Fruit fly (Drosophila melanogaster) whole organism, embryonic: ENCODE measurements around the gene CG2129.

ENCODE experiments used
- Atf-2 ChIP-seq: fragments of 200-800 bp; sonication (Bioruptor generic); optimal IDR thresholded peaks from 2 replicates; lab custom pipeline; 2016; ENCODE audit warnings: missing biosample characterization, missing genetic modification characterization
- CG10321 ChIP-seq: fragments of 200-800 bp; sonication (Bioruptor generic); IDR thresholded peaks from 2 replicates; pipeline ENCODE4 v1.3.6; 2022; ENCODE audit warnings: missing biosample characterization, missing genetic modification characterization
- CG12071 ChIP-seq: fragments of 200-800 bp; sonication (Bioruptor generic); optimal IDR thresholded peaks from 3 replicates; lab custom pipeline; 2018; ENCODE audit warnings: missing biosample characterization, mild to moderate bottlenecking, missing genetic modification characterization
- CG1233 ChIP-seq: fragments of 200-800 bp; sonication (Bioruptor generic); optimal IDR thresholded peaks from 4 replicates; lab custom pipeline; 2018; ENCODE audit warnings: missing biosample characterization, mild to moderate bottlenecking, missing genetic modification characterization
- CG15479 ChIP-seq: fragments of 200-800 bp; sonication (Bioruptor generic); optimal IDR thresholded peaks from 3 replicates; lab custom pipeline; 2019; ENCODE audit warnings: missing biosample characterization, mild to moderate bottlenecking, missing genetic modification characterization, moderate library complexity
- CG1603 ChIP-seq: fragments of 200-800 bp; sonication (Bioruptor generic); optimal IDR thresholded peaks from 2 replicates; lab custom pipeline; 2019; ENCODE audit warnings: missing biosample characterization, mild to moderate bottlenecking, missing genetic modification characterization, moderate library complexity
- CG17612 ChIP-seq: fragments of 200-800 bp; sonication (Bioruptor generic); IDR thresholded peaks from 2 replicates; pipeline ENCODE4 v1.3.6; 2022; ENCODE audit warnings: missing biosample characterization, missing genetic modification characterization
- CG18476 ChIP-seq: fragments of 200-800 bp; sonication (Bioruptor generic); optimal IDR thresholded peaks from 2 replicates; lab custom pipeline; 2016; ENCODE audit warnings: missing biosample characterization, mild to moderate bottlenecking, missing genetic modification characterization
- CG2889 ChIP-seq: fragments of 200-800 bp; sonication (Bioruptor generic); IDR thresholded peaks from 3 replicates; pipeline ENCODE4 v1.3.6; 2022; ENCODE audit warnings: missing biosample characterization, missing genetic modification characterization
- CG31365 ChIP-seq: fragments of 200-800 bp; sonication (Bioruptor generic); optimal IDR thresholded peaks from 2 replicates; lab custom pipeline; 2018; ENCODE audit warnings: missing biosample characterization, mild to moderate bottlenecking, missing genetic modification characterization
- CG3281 ChIP-seq: fragments of 200-800 bp; sonication (Bioruptor generic); optimal IDR thresholded peaks from 3 replicates; lab custom pipeline; 2017; ENCODE audit warnings: missing biosample characterization, mild to moderate bottlenecking, missing genetic modification characterization
- CG33557 ChIP-seq: fragments of 200-800 bp; sonication (Bioruptor generic); optimal IDR thresholded peaks from 2 replicates; lab custom pipeline; 2019; ENCODE audit warnings: missing biosample characterization, mild to moderate bottlenecking, missing genetic modification characterization, moderate library complexity
- CG43689 ChIP-seq: fragments of 200-800 bp; sonication (Bioruptor generic); IDR thresholded peaks from 2 replicates; pipeline ENCODE4 v1.3.6; 2022; ENCODE audit warnings: missing biosample characterization, missing genetic modification characterization
- CG6175 ChIP-seq: fragments of 200-800 bp; sonication (Bioruptor generic); IDR thresholded peaks from 3 replicates; pipeline ENCODE4 v1.3.6; 2022; ENCODE audit warnings: missing biosample characterization, missing genetic modification characterization
- CG6683 ChIP-seq: fragments of 200-800 bp; sonication (Bioruptor generic); optimal IDR thresholded peaks from 2 replicates; lab custom pipeline; 2017; ENCODE audit warnings: missing biosample characterization, mild to moderate bottlenecking, missing genetic modification characterization, missing genetic modification reagents
- CG6765 ChIP-seq: fragments of 200-800 bp; sonication (Bioruptor generic); optimal IDR thresholded peaks from 3 replicates; lab custom pipeline; 2017; ENCODE audit warnings: missing biosample characterization, mild to moderate bottlenecking, missing genetic modification characterization
- CG7786 ChIP-seq: fragments of 200-800 bp; sonication (Bioruptor generic); optimal IDR thresholded peaks from 2 replicates; lab custom pipeline; 2016; ENCODE audit warnings: missing biosample characterization, missing genetic modification characterization
- CG8924 ChIP-seq: fragments of 200-800 bp; optimal IDR thresholded peaks from 3 replicates; lab custom pipeline; 2019; ENCODE audit warnings: missing biosample characterization, mild to moderate bottlenecking, missing genetic modification characterization, moderate library complexity
- CG9609 ChIP-seq: fragments of 200-800 bp; sonication (Bioruptor generic); optimal IDR thresholded peaks from 3 replicates; lab custom pipeline; 2016; ENCODE audit warnings: missing biosample characterization, missing genetic modification characterization
- CoRest ChIP-seq: fragments of 200-800 bp; sonication (Bioruptor generic); optimal IDR thresholded peaks from 3 replicates; lab custom pipeline; 2018; ENCODE audit warnings: missing biosample characterization, mild to moderate bottlenecking, missing genetic modification characterization, moderate library complexity
- Hey ChIP-seq: fragments of 200-800 bp; sonication (Bioruptor generic); optimal IDR thresholded peaks from 3 replicates; lab custom pipeline; 2018; ENCODE audit warnings: missing biosample characterization, mild to moderate bottlenecking, missing genetic modification characterization
- Scr ChIP-seq: fragments of 200-800 bp; sonication (Bioruptor generic); IDR thresholded peaks from 2 replicates; pipeline ENCODE4 v1.3.6; 2022; ENCODE audit warnings: missing biosample characterization, missing genetic modification characterization; ENCODE audit not compliant: partially characterized antibody
- Sry-β ChIP-seq: fragments of 200-800 bp; sonication (Bioruptor generic); optimal IDR thresholded peaks from 2 replicates; lab custom pipeline; 2018; ENCODE audit warnings: missing biosample characterization, mild to moderate bottlenecking, missing genetic modification characterization, moderate library complexity
- ara ChIP-seq: fragments of 200-800 bp; sonication (Bioruptor generic); IDR thresholded peaks from 2 replicates; pipeline ENCODE4 v1.3.6; 2022; ENCODE audit warnings: missing biosample characterization, missing genetic modification characterization
- bsh ChIP-seq, 2 experiments: fragments of 200-800 bp; sonication (Bioruptor generic); optimal IDR thresholded peaks; 2 replicates each; lab custom pipeline; 2017 to 2018; ENCODE audit warnings: mild to moderate bottlenecking in 2 of 2, missing biosample characterization in 2 of 2, missing genetic modification characterization in 2 of 2, moderate library complexity in 1 of 2
- crc ChIP-seq: fragments of 200-800 bp; sonication (Bioruptor generic); optimal IDR thresholded peaks from 2 replicates; lab custom pipeline; 2016; ENCODE audit warnings: missing biosample characterization, missing genetic modification characterization
- dimm ChIP-seq: fragments of 200-800 bp; sonication (Bioruptor generic); IDR thresholded peaks from 2 replicates; pipeline ENCODE4 v1.3.6; 2022; ENCODE audit warnings: missing biosample characterization, missing genetic modification characterization
- esg ChIP-seq: fragments of 200-800 bp; sonication (Bioruptor generic); conservative IDR thresholded peaks from 2 replicates; pipeline ENCODE4 v1.3.6; 2022; ENCODE audit warnings: missing biosample characterization, missing genetic modification characterization
- fd64A ChIP-seq: fragments of 200-800 bp; sonication (Bioruptor generic); optimal IDR thresholded peaks from 3 replicates; lab custom pipeline; 2018; ENCODE audit warnings: missing biosample characterization, mild to moderate bottlenecking, missing genetic modification characterization
- fd96Cb ChIP-seq: fragments of 200-800 bp; sonication (Bioruptor generic); optimal IDR thresholded peaks from 2 replicates; lab custom pipeline; 2018; ENCODE audit warnings: missing biosample characterization, mild to moderate bottlenecking, missing genetic modification characterization, moderate library complexity
- jigr1 ChIP-seq: fragments of 200-800 bp; sonication (Bioruptor generic); IDR thresholded peaks from 3 replicates; pipeline ENCODE4 v1.3.6; 2022; ENCODE audit warnings: missing biosample characterization, missing genetic modification characterization
- kah ChIP-seq: fragments of 200-800 bp; sonication (Bioruptor generic); optimal IDR thresholded peaks from 2 replicates; lab custom pipeline; 2018; ENCODE audit warnings: missing biosample characterization, mild to moderate bottlenecking, missing genetic modification characterization
- lbe ChIP-seq: fragments of 200-800 bp; sonication (Bioruptor generic); optimal IDR thresholded peaks from 2 replicates; lab custom pipeline; 2016; ENCODE audit warnings: missing biosample characterization, mild to moderate bottlenecking, missing genetic modification characterization
- mam ChIP-seq: fragments of 200-800 bp; sonication (Bioruptor generic); optimal IDR thresholded peaks from 3 replicates; lab custom pipeline; 2016; ENCODE audit warnings: missing biosample characterization, missing genetic modification characterization
- mld ChIP-seq: fragments of 200-800 bp; sonication (Bioruptor generic); IDR thresholded peaks from 3 replicates; pipeline ENCODE4 v1.3.6; 2022; ENCODE audit warnings: missing biosample characterization, missing genetic modification characterization; ENCODE audit not compliant: partially characterized antibody
- nerfin-2 ChIP-seq: fragments of 200-800 bp; sonication (Bioruptor generic); IDR thresholded peaks from 2 replicates; pipeline ENCODE4 v1.3.6; 2022; ENCODE audit warnings: missing biosample characterization, missing genetic modification characterization; ENCODE audit not compliant: partially characterized antibody
- odd ChIP-seq: fragments of 200-800 bp; sonication (Bioruptor generic); optimal IDR thresholded peaks from 2 replicates; lab custom pipeline; 2017; ENCODE audit warnings: missing biosample characterization, mild to moderate bottlenecking, missing genetic modification characterization
- pan ChIP-seq, 4 experiments: fragments of >200 bp in 3 of 4; fragments of 200-800 bp in 1 of 4; sonication (Bioruptor generic) in 1 of 4; optimal IDR thresholded peaks in 3 of 4; IDR thresholded peaks in 1 of 4; 2 replicates each; pipeline versions ENCODE4 v1.3.6 to Lab custom; 2017 to 2022; ENCODE audit warnings: missing biosample characterization in 2 of 4, missing genetic modification characterization in 2 of 4, mixed read lengths in 1 of 4
- peb ChIP-seq: fragments of 200-800 bp; sonication (Bioruptor generic); IDR thresholded peaks from 2 replicates; pipeline ENCODE4 v1.3.6; 2022; ENCODE audit warnings: missing biosample characterization, missing genetic modification characterization
- pita ChIP-seq: fragments of 200-800 bp; sonication (Bioruptor generic); optimal IDR thresholded peaks from 2 replicates; lab custom pipeline; 2017; ENCODE audit warnings: missing biosample characterization, mild to moderate bottlenecking, missing genetic modification characterization
- pnt ChIP-seq: fragments of 200-800 bp; sonication (Bioruptor generic); optimal IDR thresholded peaks from 3 replicates; lab custom pipeline; 2016; ENCODE audit warnings: missing biosample characterization, missing genetic modification characterization
- pzg ChIP-seq: fragments of 200-800 bp; sonication (Bioruptor generic); optimal IDR thresholded peaks from 3 replicates; lab custom pipeline; 2018; ENCODE audit warnings: missing biosample characterization, mild to moderate bottlenecking, missing genetic modification characterization, moderate library complexity
- rib ChIP-seq: fragments of 200-800 bp; sonication (Bioruptor generic); IDR thresholded peaks from 2 replicates; pipeline ENCODE4 v1.3.6; 2022; ENCODE audit warnings: missing biosample characterization, missing genetic modification characterization
- ro ChIP-seq: fragments of 200-800 bp; sonication (Bioruptor generic); IDR thresholded peaks from 2 replicates; pipeline ENCODE4 v1.3.6; 2022; ENCODE audit warnings: missing biosample characterization, missing genetic modification characterization
- salm ChIP-seq: fragments of 200-800 bp; sonication (Bioruptor generic); optimal IDR thresholded peaks from 2 replicates; lab custom pipeline; 2018; ENCODE audit warnings: missing biosample characterization, mild to moderate bottlenecking, missing genetic modification characterization
- sd ChIP-seq: fragments of 200-800 bp; sonication (Bioruptor generic); optimal IDR thresholded peaks from 3 replicates; lab custom pipeline; 2018; ENCODE audit warnings: missing biosample characterization, mild to moderate bottlenecking, missing genetic modification characterization, moderate library complexity
- toy ChIP-seq: fragments of 200-800 bp; sonication (Bioruptor generic); IDR thresholded peaks from 2 replicates; pipeline ENCODE4 v1.3.6; 2022; ENCODE audit warnings: missing biosample characterization, missing genetic modification characterization
- usp ChIP-seq: fragments of >200 bp; optimal IDR thresholded peaks from 2 replicates; lab custom pipeline; 2017; ENCODE audit warnings: missing biosample characterization, missing genetic modification characterization
- wek ChIP-seq: fragments of 200-800 bp; sonication (Bioruptor generic); optimal IDR thresholded peaks from 3 replicates; lab custom pipeline; 2018; ENCODE audit warnings: missing biosample characterization, mild to moderate bottlenecking, missing genetic modification characterization, moderate library complexity

Gene CG2129

DNA sequence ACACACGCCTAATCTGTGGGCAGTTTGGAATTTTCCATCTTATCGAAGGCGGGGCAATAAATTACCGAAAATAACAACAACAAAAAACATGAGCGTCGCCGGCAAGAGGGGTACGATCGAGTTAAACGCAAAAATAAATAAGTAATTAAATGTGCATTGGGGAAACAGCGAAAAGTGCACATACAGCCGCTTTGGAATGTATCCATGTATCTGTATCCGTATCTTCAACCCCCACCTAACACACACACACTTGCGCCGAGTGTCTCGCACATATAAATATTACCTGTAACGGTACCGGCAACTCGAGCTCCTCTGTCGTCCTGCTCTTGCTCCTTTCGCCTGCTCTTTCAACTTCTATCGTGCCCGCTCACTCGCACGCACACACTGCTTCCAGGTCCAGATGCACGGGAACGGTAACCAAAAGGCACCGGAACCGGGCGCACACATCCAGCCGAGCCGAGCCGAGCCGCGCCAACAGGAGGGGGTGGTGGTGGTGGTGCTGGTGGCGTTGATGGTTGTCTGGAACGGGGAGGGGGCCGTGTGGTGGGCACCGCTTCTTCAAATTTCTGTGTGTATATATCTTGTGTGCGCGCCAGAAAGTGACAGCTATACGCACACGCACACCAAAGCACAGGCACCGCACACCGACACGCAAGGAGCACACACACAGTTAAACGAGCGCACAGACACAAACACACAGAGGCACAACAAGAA lies 4.1 kb upstream of the CG2129 start (continued):
- TF ChIP-seq lbe (GFP tag; lab: Kevin White, UChicago) (no peak), ro (GFP tag; lab: Robert Waterston, UW) (no peak), jigr1 (GFP tag; lab: Robert Waterston, UW) (no peak), peb (GFP tag; lab: Robert Waterston, UW) (no peak), CG8924 (tag; lab: Kevin White, UChicago) (peak; percentile 4), CG6683 (GFP tag; lab: Kevin White, UChicago) (peak; percentile 0), CG1233 (GFP tag; lab: Kevin White, UChicago) (no peak), rib (GFP tag; lab: Robert Waterston, UW) (no peak), pnt (GFP tag; lab: Kevin White, UChicago) (no peak), mld (GFP tag; lab: Robert Waterston, UW) (no peak), usp (GFP tag; lab: Kevin White, UChicago) (no peak), Sry-β (GFP tag; lab: Kevin White, UChicago) (no peak), fd96Cb (tag; lab: Kevin White, UChicago) (no peak), nerfin-2 (GFP tag; lab: Robert Waterston, UW) (no peak), toy (GFP tag; lab: Robert Waterston, UW) (no peak), CG33557 (GFP tag; lab: Kevin White, UChicago) (no peak), pzg (GFP tag; lab: Kevin White, UChicago) (no peak), mam (peak; percentile 51), CG12071 (GFP tag; lab: Kevin White, UChicago) (no peak), Scr (peak; percentile 17; the same call in 1 of the 2 replicates), fd64A (no peak), CG2889 (GFP tag; lab: Robert Waterston, UW) (no peak), CoRest (tag; lab: Kevin White, UChicago) (no peak), CG6175 (GFP tag; lab: Robert Waterston, UW) (no peak), CG3281 (GFP tag; lab: Kevin White, UChicago) (peak; percentile 31), salm (no peak), CG6765 (GFP tag; lab: Kevin White, UChicago) (no peak), Atf-2 (GFP tag; lab: Kevin White, UChicago) (peak; percentile 5), Hey (no peak), crc (peak; percentile 11), CG31365 (tag; lab: Kevin White, UChicago) (no peak), CG7786 (GFP tag; lab: Kevin White, UChicago) (peak; percentile 36), CG18476 (no peak), esg (GFP tag; lab: Robert Waterston, UW) (no peak), CG10321 (GFP tag; lab: Robert Waterston, UW) (peak; percentile 90), CG1603 (tag; lab: Kevin White, UChicago) (peak; percentile 37), CG15479 (GFP tag; lab: Kevin White, UChicago) (no peak), bsh (GFP tag; optimal IDR thresholded peaks at IDR 0.05; lab: Kevin White, UChicago) (peak in 1 of 2 experiments; percentile 4), CG43689 (GFP tag; lab: Robert Waterston, UW) (no peak), CG17612 (peak; percentile 27; the same call in 1 of the 2 replicates), dimm (GFP tag; lab: Robert Waterston, UW) (no peak), pan (optimal IDR thresholded peaks at IDR 0.05; lab: Kevin White, UChicago) (no peak), pan (GFP tag; optimal IDR thresholded peaks at IDR 0.05 in 1 of 2, IDR thresholded peaks at IDR 0.05 in 1 of 2) (no peak), pita (GFP tag; lab: Kevin White, UChicago) (no peak), odd (no peak), wek (GFP tag; lab: Kevin White, UChicago) (no peak), CG9609 (GFP tag; lab: Kevin White, UChicago) (no peak), kah (GFP tag; lab: Kevin White, UChicago) (peak; percentile 9), ara (GFP tag; lab: Robert Waterston, UW) (no peak), sd (tag; lab: Kevin White, UChicago) (peak; percentile 87)
